Fruit fly (Drosophila melanogaster) whole organism, prepupa: ENCODE results near the gene CG14205.

Experiments
- CG10669 ChIP-seq: fragments of 200-800 bp; sonication (Bioruptor generic); optimal IDR thresholded peaks from 3 replicates; lab custom pipeline; 2018; ENCODE audit warnings: missing biosample characterization, mild to moderate bottlenecking, missing genetic modification characterization, moderate library complexity
- CG11902 ChIP-seq: fragments of 200-800 bp; sonication (Bioruptor generic); optimal IDR thresholded peaks from 3 replicates; lab custom pipeline; 2016; ENCODE audit warnings: missing biosample characterization, missing genetic modification characterization
- CG31627 ChIP-seq: fragments of 200-800 bp; sonication (Bioruptor generic); optimal IDR thresholded peaks from 3 replicates; lab custom pipeline; 2016; ENCODE audit warnings: missing biosample characterization, missing genetic modification characterization
- CG3919 ChIP-seq: fragments of 200-800 bp; sonication (Bioruptor generic); optimal IDR thresholded peaks from 3 replicates; lab custom pipeline; 2016; ENCODE audit warnings: missing biosample characterization, missing genetic modification characterization
- CG6163 ChIP-seq: fragments of 200-800 bp; sonication (Bioruptor generic); IDR thresholded peaks from 3 replicates; pipeline ENCODE4 v1.3.6; 2022; ENCODE audit warnings: missing biosample characterization, missing genetic modification characterization
- CG6276 ChIP-seq: fragments of 200-800 bp; sonication (Bioruptor generic); optimal IDR thresholded peaks from 2 replicates; lab custom pipeline; 2017; ENCODE audit warnings: missing biosample characterization, mild to moderate bottlenecking, missing genetic modification characterization
- CG8319 ChIP-seq: fragments of 200-800 bp; sonication (Bioruptor generic); optimal IDR thresholded peaks from 3 replicates; lab custom pipeline; 2016; ENCODE audit warnings: missing biosample characterization, missing genetic modification characterization
- dac ChIP-seq: fragments of 200-800 bp; sonication (Bioruptor generic); optimal IDR thresholded peaks from 2 replicates; lab custom pipeline; 2017; ENCODE audit warnings: missing biosample characterization, mild to moderate bottlenecking, missing genetic modification characterization
- lz ChIP-seq: fragments of 200-800 bp; sonication (Bioruptor generic); optimal IDR thresholded peaks from 3 replicates; lab custom pipeline; 2016; ENCODE audit warnings: missing biosample characterization, missing genetic modification characterization
- net ChIP-seq: fragments of 200-800 bp; sonication (Bioruptor generic); optimal IDR thresholded peaks from 3 replicates; lab custom pipeline; 2016; ENCODE audit warnings: missing biosample characterization, missing genetic modification characterization
- salr ChIP-seq, 2 experiments: fragments of 200-800 bp; sonication (Bioruptor generic); optimal IDR thresholded peaks; 3 replicates each; lab custom pipeline; 2016 to 2018; ENCODE audit warnings: missing biosample characterization in 2 of 2, missing genetic modification characterization in 2 of 2, mild to moderate bottlenecking in 1 of 2
- svp ChIP-seq: fragments of 200-800 bp; sonication (Bioruptor generic); peaks from one replicate; lab custom pipeline; 2016; ENCODE audit warnings: missing biosample characterization, missing genetic modification characterization

- no peak for TF ChIP-seq svp (GFP tag; lab: Kevin White, UChicago)
- TF ChIP-seq CG10669 (GFP tag; lab: Kevin White, UChicago): no peak
- no peak for TF ChIP-seq CG6276 (GFP tag; lab: Kevin White, UChicago)
- TF ChIP-seq CG31627 (GFP tag; lab: Kevin White, UChicago): no peak
- TF ChIP-seq dac (GFP tag; lab: Kevin White, UChicago): no peak
- TF ChIP-seq lz (GFP tag; lab: Kevin White, UChicago): no peak
- no peak for TF ChIP-seq CG6163
- TF ChIP-seq net: no peak
- TF ChIP-seq CG8319: no peak
- TF ChIP-seq CG3919 (GFP tag; lab: Kevin White, UChicago): no peak
- TF ChIP-seq CG11902 (GFP tag; lab: Kevin White, UChicago): no peak
- TF ChIP-seq salr (GFP tag; optimal IDR thresholded peaks at IDR 0.05; lab: Kevin White, UChicago): no peak
Observed at dm6 chrX:19602483-19602882, 10.1 kb downstream of the CG14205 start.
